Worm (Caenorhabditis elegans): ENCODE measurements around the gene tag-124.
A peak's percentile ranks its signal among the peaks of the same experiment; 100 is the strongest.

tag-124 gene

DNA sequence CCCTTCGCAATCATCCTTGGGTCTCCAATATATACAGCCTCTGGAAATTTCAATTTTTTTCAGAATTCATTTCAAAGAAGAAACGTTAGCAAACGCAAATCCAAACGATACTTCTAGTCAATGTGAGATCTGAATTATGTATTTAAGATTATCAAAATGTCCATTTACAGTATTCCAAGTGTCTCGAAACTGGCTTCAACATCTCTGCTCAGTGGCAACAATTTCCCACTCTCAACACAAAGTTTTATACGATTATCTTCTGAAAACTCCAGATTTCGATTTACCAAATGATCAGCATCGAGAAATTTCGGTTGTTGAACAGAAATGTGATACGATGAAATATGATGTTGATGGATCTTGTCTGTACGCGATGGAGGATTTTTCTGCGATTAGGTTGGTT, 34.5 kb upstream of the tag-124 start:
- TF ChIP-seq egl-5 (tag; optimal IDR thresholded peaks at IDR 0.05) (no peak), ceh-28 (tag; optimal IDR thresholded peaks at IDR 0.05) (no peak), ztf-11 (tag; optimal IDR thresholded peaks at IDR 0.05) (no peak), nhr-77 (tag; optimal IDR thresholded peaks at IDR 0.05) (no peak), nhr-76 (tag; optimal IDR thresholded peaks at IDR 0.05) (no peak), jun-1 (tag; optimal IDR thresholded peaks at IDR 0.05) (no peak), R02D3.7 (tag; optimal IDR thresholded peaks at IDR 0.05) (no peak)

DNA sequence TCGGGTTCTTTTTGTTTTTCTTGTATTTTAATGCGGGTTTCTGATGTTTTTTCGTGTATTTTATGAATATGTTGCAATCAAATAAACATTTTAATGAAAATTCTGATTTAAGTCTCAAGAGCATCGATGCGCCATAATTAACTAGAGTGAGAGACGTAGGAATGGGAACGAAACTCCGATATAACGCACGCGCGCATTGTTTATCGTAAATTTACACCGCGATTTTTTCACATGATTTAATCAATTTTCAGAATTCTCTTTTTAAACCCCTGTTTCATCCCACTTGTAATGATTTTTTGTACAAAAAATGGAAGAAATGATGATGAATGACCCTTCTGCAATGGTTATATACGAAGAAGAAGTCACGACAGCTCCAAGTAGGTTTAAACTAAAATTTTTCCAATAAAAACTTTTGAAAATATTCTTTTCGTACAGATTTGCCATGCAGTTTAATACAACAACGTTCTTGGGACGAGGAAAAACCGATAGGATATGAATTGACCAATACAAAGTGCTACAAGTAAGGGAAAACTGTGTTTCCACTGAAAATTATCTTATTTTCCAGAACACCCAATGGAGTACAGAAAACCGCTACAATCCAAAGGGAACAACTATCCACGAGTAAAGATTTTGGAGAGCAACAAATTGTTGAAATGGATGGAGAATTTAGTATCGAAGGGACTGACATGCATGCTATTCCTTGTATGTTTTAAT, 33.5 kb upstream of the tag-124 start, which contains the start of gene zfp-2:
Gene zfp-2, plus strand, starts transcription at position 214 of the 714 bp plus-strand sequence.
- TF ChIP-seq ceh-9 (tag; optimal IDR thresholded peaks at IDR 0.05), result no peak
- TF ChIP-seq ceh-28 (tag; optimal IDR thresholded peaks at IDR 0.05), result no peak
- TF ChIP-seq skn-1 (tag; optimal IDR thresholded peaks at IDR 0.05), result no peak
- no peak for TF ChIP-seq mml-1 (tag; optimal IDR thresholded peaks at IDR 0.05)
- no peak for TF ChIP-seq eor-1 (tag; optimal IDR thresholded peaks at IDR 0.05)
- no peak for TF ChIP-seq ztf-11 (tag; optimal IDR thresholded peaks at IDR 0.05)
- TF ChIP-seq lsy-12 (tag; optimal IDR thresholded peaks at IDR 0.05), result no peak
- no peak for TF ChIP-seq nhr-67 (tag; optimal IDR thresholded peaks at IDR 0.05)
- TF ChIP-seq elt-3 (tag; optimal IDR thresholded peaks at IDR 0.05), result no peak
- peak; percentile 75 for TF ChIP-seq R02D3.7 (tag; optimal IDR thresholded peaks at IDR 0.05)
- TF ChIP-seq jun-1 (tag; optimal IDR thresholded peaks at IDR 0.05), result no peak
- TF ChIP-seq hmg-11 (tag; optimal IDR thresholded peaks at IDR 0.05), result peak; percentile 74
- TF ChIP-seq ztf-4 (tag; optimal IDR thresholded peaks at IDR 0.05), result no peak
- no peak for TF ChIP-seq ceh-16 (tag; optimal IDR thresholded peaks at IDR 0.05)
- TF ChIP-seq fos-1 (tag; optimal IDR thresholded peaks at IDR 0.05), result no peak
- TF ChIP-seq lin-15B (tag; optimal IDR thresholded peaks at IDR 0.05), result peak; percentile 27
- no peak for TF ChIP-seq egl-5 (tag; optimal IDR thresholded peaks at IDR 0.05)
- no peak for TF ChIP-seq nhr-237 (tag; optimal IDR thresholded peaks at IDR 0.05)
- TF ChIP-seq nhr-76 (tag; optimal IDR thresholded peaks at IDR 0.05), result no peak
- TF ChIP-seq nfya-1 (tag; optimal IDR thresholded peaks at IDR 0.05; ENCODE audit: insufficient read depth), result peak; percentile 43
- TF ChIP-seq lin-39 (tag; optimal IDR thresholded peaks at IDR 0.05), result no peak
- TF ChIP-seq pha-4 (tag; optimal IDR thresholded peaks at IDR 0.05), result no peak
- no peak for TF ChIP-seq ceh-82 (tag; optimal IDR thresholded peaks at IDR 0.05)
- no peak for TF ChIP-seq nhr-77 (tag; optimal IDR thresholded peaks at IDR 0.05)
- TF ChIP-seq unc-39 (tag; optimal IDR thresholded peaks at IDR 0.05), result no peak
- TF ChIP-seq elt-1 (tag; optimal IDR thresholded peaks at IDR 0.05), result no peak
- no peak for TF ChIP-seq nhr-12 (tag; optimal IDR thresholded peaks at IDR 0.05)
- TF ChIP-seq nhr-11 (tag; optimal IDR thresholded peaks at IDR 0.05), result no peak
- no peak for TF ChIP-seq fkh-2 (tag; optimal IDR thresholded peaks at IDR 0.05)

DNA sequence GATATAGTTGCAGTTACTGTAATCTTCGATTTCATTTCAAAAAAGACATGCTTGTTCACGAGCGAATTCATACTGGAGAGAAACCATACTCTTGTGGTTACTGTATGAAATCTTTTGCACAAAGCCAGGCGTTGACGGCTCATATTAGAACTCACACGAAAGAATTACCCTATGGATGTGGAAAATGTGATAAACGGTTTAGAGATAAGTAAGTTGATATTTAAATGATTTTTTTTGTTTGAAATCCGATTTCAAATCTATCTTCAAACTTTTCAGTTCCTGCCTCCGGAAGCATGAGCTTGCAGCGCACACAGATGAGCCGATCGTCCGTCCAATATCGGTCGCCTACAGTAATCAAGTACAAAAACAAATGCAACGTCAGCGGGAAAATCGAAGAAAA, 32.2 kb upstream of the tag-124 start:
- TF ChIP-seq mdl-1 (tag; optimal IDR thresholded peaks at IDR 0.05) (no peak), ZK546.5 (tag; optimal IDR thresholded peaks at IDR 0.05) (no peak), nhr-77 (tag; optimal IDR thresholded peaks at IDR 0.05) (no peak), snpc-4 (tag; optimal IDR thresholded peaks at IDR 0.05) (no peak), elt-2 (tag; optimal IDR thresholded peaks at IDR 0.05) (no peak), lin-39 (tag; optimal IDR thresholded peaks at IDR 0.05) (no peak), lsy-12 (tag; optimal IDR thresholded peaks at IDR 0.05) (no peak), unc-62 (GFP tag; optimal IDR thresholded peaks at IDR 0.05) (no peak), eor-1 (tag; optimal IDR thresholded peaks at IDR 0.05) (no peak), fkh-2 (tag; optimal IDR thresholded peaks at IDR 0.05) (no peak), ztf-11 (tag; optimal IDR thresholded peaks at IDR 0.05) (no peak)

DNA sequence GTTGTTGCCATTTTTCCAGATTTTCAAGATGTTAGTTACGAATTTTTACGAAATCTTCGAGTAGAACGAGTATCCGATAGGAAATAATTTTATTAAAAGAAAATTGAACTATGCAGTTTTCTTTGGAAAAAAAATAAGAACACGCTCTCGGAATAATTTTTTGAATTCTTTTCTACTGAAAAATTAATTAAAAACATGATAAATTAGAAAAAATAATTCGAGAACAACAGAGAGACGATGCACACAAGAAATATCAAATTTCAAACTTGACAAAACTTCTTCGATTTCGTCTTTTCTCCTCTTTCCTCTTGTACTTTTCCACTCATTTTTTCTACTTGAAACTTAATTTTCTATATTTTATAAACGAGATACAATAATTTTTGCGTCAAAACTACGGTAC, 31.2 kb upstream of the tag-124 start, which contains the start of gene F35H8.4:
Gene F35H8.4, minus strand, starts transcription at position 101 of the 400 bp plus-strand sequence.
- TF ChIP-seq nhr-28 (tag; optimal IDR thresholded peaks at IDR 0.05) (no peak), elt-3 (tag; optimal IDR thresholded peaks at IDR 0.05) (no peak), nhr-11 (tag; optimal IDR thresholded peaks at IDR 0.05) (no peak), ztf-11 (tag; optimal IDR thresholded peaks at IDR 0.05) (no peak), mdl-1 (tag; optimal IDR thresholded peaks at IDR 0.05) (no peak), egl-5 (tag; optimal IDR thresholded peaks at IDR 0.05) (no peak), fkh-2 (tag; optimal IDR thresholded peaks at IDR 0.05) (no peak), hmg-11 (tag; optimal IDR thresholded peaks at IDR 0.05) (no peak), unc-39 (tag; optimal IDR thresholded peaks at IDR 0.05) (no peak), nhr-12 (tag; optimal IDR thresholded peaks at IDR 0.05) (no peak)
